Fruit fly (Drosophila melanogaster): ENCODE measurements around the gene Sfmbt.
A peak's percentile ranks its signal among the peaks of the same experiment; 100 is the strongest.

Sfmbt gene

dm6 chr2L:13191052-13191678 is 14.6 kb upstream of the Sfmbt start (continued):
- TF ChIP-seq CG17385 (GFP tag; optimal IDR thresholded peaks at IDR 0.05) (no peak), Gsc (GFP tag; IDR thresholded peaks at IDR 0.05) (no peak), gsb-n (tag; optimal IDR thresholded peaks at IDR 0.05) (no peak), danr (GFP tag; IDR thresholded peaks at IDR 0.05) (no peak), hth (optimal IDR thresholded peaks at IDR 0.05) (no peak), mam (GFP tag; optimal IDR thresholded peaks at IDR 0.05) (no peak), luna (GFP tag; optimal IDR thresholded peaks at IDR 0.05) (no peak), CG17829 (tag; optimal IDR thresholded peaks at IDR 0.05) (no peak), CG10209 (GFP tag; optimal IDR thresholded peaks at IDR 0.05) (no peak), CG7928 (GFP tag; optimal IDR thresholded peaks at IDR 0.05) (no peak), Hmx (GFP tag; optimal IDR thresholded peaks at IDR 0.05) (no peak), Asciz (GFP tag; optimal IDR thresholded peaks at IDR 0.05) (no peak), fd3F (GFP tag; optimal IDR thresholded peaks at IDR 0.05) (no peak), wek (GFP tag; optimal IDR thresholded peaks at IDR 0.05) (no peak), CG10979 (tag; optimal IDR thresholded peaks at IDR 0.05) (no peak), CG31365 (tag; optimal IDR thresholded peaks at IDR 0.05) (no peak), bab2 (GFP tag; optimal IDR thresholded peaks at IDR 0.05) (no peak), gro (GFP tag; optimal IDR thresholded peaks at IDR 0.05) (no peak), TFAM (GFP tag; optimal IDR thresholded peaks at IDR 0.05) (no peak), CG7372 (GFP tag; IDR thresholded peaks at IDR 0.05) (0 out of 2 replicates have a peak, but pooled peaks have one; percentile 15), crp (GFP tag; optimal IDR thresholded peaks at IDR 0.05) (no peak), CG34422 (GFP tag; IDR thresholded peaks at IDR 0.05) (0 out of 3 replicates have a peak, but pooled peaks have one; percentile 45), CG32767 (GFP tag; IDR thresholded peaks at IDR 0.05) (peak; percentile 34; the same call in 1 of the 2 replicates), exex (tag; optimal IDR thresholded peaks at IDR 0.05) (no peak), zen (tag; optimal IDR thresholded peaks at IDR 0.05) (peak; percentile 42), CG30431 (GFP tag; optimal IDR thresholded peaks at IDR 0.05) (no peak), CG5245 (GFP tag; optimal IDR thresholded peaks at IDR 0.05) (no peak), Awh (GFP tag; IDR thresholded peaks at IDR 0.05) (no peak), Kr (GFP tag; optimal IDR thresholded peaks at IDR 0.05) (no peak), CG8478 (optimal IDR thresholded peaks at IDR 0.05) (peak; percentile 79)

dm6 chr2L:13190534-13190933 is 13.9 kb upstream of the Sfmbt start:
- TF ChIP-seq CG34376 (GFP tag; optimal IDR thresholded peaks at IDR 0.05) (peak; percentile 91), pros (GFP tag; optimal IDR thresholded peaks at IDR 0.05) (no peak), bowl (GFP tag; IDR thresholded peaks at IDR 0.05) (no peak), Dbx (GFP tag; IDR thresholded peaks at IDR 0.05) (0 out of 3 replicates have a peak, but pooled peaks have one; percentile 37), sug (tag; optimal IDR thresholded peaks at IDR 0.05) (peak; percentile 89), CG42726 (GFP tag; IDR thresholded peaks at IDR 0.05; ENCODE audit: partially characterized antibody) (no peak), CG12155 (GFP tag; optimal IDR thresholded peaks at IDR 0.05) (no peak), Hmr (GFP tag; optimal IDR thresholded peaks at IDR 0.05) (peak; percentile 32), MTF-1 (GFP tag; optimal IDR thresholded peaks at IDR 0.05; ENCODE audit: borderline replicate concordance) (peak; percentile 32), CrebB (tag; optimal IDR thresholded peaks at IDR 0.05) (peak; percentile 27), Atf6 (GFP tag; IDR thresholded peaks at IDR 0.05) (peak; percentile 43; the same call in 1 of the 2 replicates), HmgZ (tag; optimal IDR thresholded peaks at IDR 0.05) (peak; percentile 9), Pdp1 (GFP tag; optimal IDR thresholded peaks at IDR 0.05) (peak in 1 of 2 experiments; percentile 86), lbe (GFP tag; optimal IDR thresholded peaks at IDR 0.05) (peak; percentile 2), Med (GFP tag) (peak; percentile 62), oc (tag; optimal IDR thresholded peaks at IDR 0.05) (no peak), so (GFP tag; IDR thresholded peaks at IDR 0.05) (0 out of 3 replicates have a peak, but pooled peaks have one; percentile 10), CG7987 (GFP tag; optimal IDR thresholded peaks at IDR 0.05) (peak; percentile 12), HLHmδ (GFP tag; optimal IDR thresholded peaks at IDR 0.05) (no peak), Hand (GFP tag; optimal IDR thresholded peaks at IDR 0.05) (peak; percentile 10), rib (GFP tag; IDR thresholded peaks at IDR 0.05) (peak; percentile 76; the same call in 1 of the 2 replicates)
